Fruit fly (Drosophila melanogaster) whole organism, prepupa: ENCODE measurements around the gene Arl5.

ENCODE experiments used
- Blimp-1 ChIP-seq: fragments of 200-800 bp; sonication (Bioruptor generic); optimal IDR thresholded peaks from 3 replicates; lab custom pipeline; 2017; ENCODE audit warnings: missing biosample characterization, missing genetic modification characterization, mild to moderate bottlenecking, moderate library complexity, missing genetic modification reagents
- CG10631 ChIP-seq: fragments of 200-800 bp; sonication (Bioruptor generic); optimal IDR thresholded peaks from 2 replicates; lab custom pipeline; 2016; ENCODE audit warnings: missing biosample characterization, missing genetic modification characterization
- CG11294 ChIP-seq: fragments of 200-800 bp; sonication (Bioruptor generic); IDR thresholded peaks from 2 replicates; pipeline ENCODE4 v1.3.6; 2022; ENCODE audit warnings: missing biosample characterization, missing genetic modification characterization
- CG11902 ChIP-seq: fragments of 200-800 bp; sonication (Bioruptor generic); optimal IDR thresholded peaks from 3 replicates; lab custom pipeline; 2016; ENCODE audit warnings: missing biosample characterization, missing genetic modification characterization
- CG15336 ChIP-seq: fragments of 200-800 bp; sonication (Bioruptor generic); IDR thresholded peaks from 2 replicates; pipeline ENCODE4 v1.3.6; 2022; ENCODE audit warnings: missing biosample characterization, missing genetic modification characterization
- CG1621 ChIP-seq: fragments of 200-800 bp; sonication (Bioruptor generic); optimal IDR thresholded peaks from 3 replicates; lab custom pipeline; 2018; ENCODE audit warnings: missing biosample characterization, mild to moderate bottlenecking, missing genetic modification characterization
- CG31627 ChIP-seq: fragments of 200-800 bp; sonication (Bioruptor generic); optimal IDR thresholded peaks from 3 replicates; lab custom pipeline; 2016; ENCODE audit warnings: missing biosample characterization, missing genetic modification characterization
- CG32006 ChIP-seq: fragments of 200-800 bp; sonication (Bioruptor generic); optimal IDR thresholded peaks from 3 replicates; lab custom pipeline; 2017; ENCODE audit warnings: missing biosample characterization, mild to moderate bottlenecking, missing genetic modification characterization
- CG34406 ChIP-seq: fragments of 200-800 bp; sonication (Bioruptor generic); optimal IDR thresholded peaks from 3 replicates; lab custom pipeline; 2016; ENCODE audit warnings: missing biosample characterization, missing genetic modification characterization
- CG3919 ChIP-seq: fragments of 200-800 bp; sonication (Bioruptor generic); optimal IDR thresholded peaks from 3 replicates; lab custom pipeline; 2016; ENCODE audit warnings: missing biosample characterization, missing genetic modification characterization
- CG4318 ChIP-seq: fragments of 200-800 bp; sonication (Bioruptor generic); optimal IDR thresholded peaks from 3 replicates; lab custom pipeline; 2017; ENCODE audit warnings: missing biosample characterization, mild to moderate bottlenecking, missing genetic modification characterization
- CG6276 ChIP-seq: fragments of 200-800 bp; sonication (Bioruptor generic); optimal IDR thresholded peaks from 2 replicates; lab custom pipeline; 2017; ENCODE audit warnings: missing biosample characterization, mild to moderate bottlenecking, missing genetic modification characterization
- CG6792 ChIP-seq: fragments of 200-800 bp; sonication (Bioruptor generic); optimal IDR thresholded peaks from 3 replicates; lab custom pipeline; 2016; ENCODE audit warnings: missing biosample characterization, missing genetic modification characterization
- CG6808 ChIP-seq: fragments of 200-800 bp; sonication (Bioruptor generic); optimal IDR thresholded peaks from 3 replicates; lab custom pipeline; 2017; ENCODE audit warnings: missing biosample characterization, missing genetic modification characterization, mild to moderate bottlenecking, moderate library complexity, missing genetic modification reagents
- CG7368 ChIP-seq: fragments of 200-800 bp; sonication (Bioruptor generic); optimal IDR thresholded peaks from 3 replicates; lab custom pipeline; 2016; ENCODE audit warnings: missing biosample characterization, missing genetic modification characterization
- CG8119 ChIP-seq: fragments of 200-800 bp; sonication (Bioruptor generic); IDR thresholded peaks from 3 replicates; pipeline ENCODE4 v1.3.6; 2022; ENCODE audit warnings: missing biosample characterization, missing genetic modification characterization
- CG8319 ChIP-seq: fragments of 200-800 bp; sonication (Bioruptor generic); optimal IDR thresholded peaks from 3 replicates; lab custom pipeline; 2016; ENCODE audit warnings: missing biosample characterization, missing genetic modification characterization
- CG9139 ChIP-seq: fragments of 200-800 bp; sonication (Bioruptor generic); optimal IDR thresholded peaks from 3 replicates; lab custom pipeline; 2017; ENCODE audit warnings: missing biosample characterization, mild to moderate bottlenecking, missing genetic modification characterization
- Eip75B ChIP-seq: fragments of 200-800 bp; sonication (Bioruptor generic); optimal IDR thresholded peaks from 3 replicates; lab custom pipeline; 2016; ENCODE audit warnings: missing biosample characterization, missing genetic modification characterization
- Eip78C ChIP-seq: fragments of 200-800 bp; sonication (Bioruptor generic); peaks from one replicate; lab custom pipeline; 2016; ENCODE audit warnings: missing biosample characterization, missing genetic modification characterization
- Ets21C ChIP-seq: fragments of 200-800 bp; sonication (Bioruptor generic); optimal IDR thresholded peaks from 3 replicates; lab custom pipeline; 2016; ENCODE audit warnings: missing biosample characterization, missing genetic modification characterization
- Ets96B ChIP-seq: fragments of 200-800 bp; optimal IDR thresholded peaks from 2 replicates; lab custom pipeline; 2019; ENCODE audit warnings: missing biosample characterization, mild to moderate bottlenecking, missing genetic modification characterization, moderate library complexity
- Gug ChIP-seq: fragments of 200-800 bp; sonication (Bioruptor generic); IDR thresholded peaks from 2 replicates; pipeline ENCODE4 v1.3.6; 2022; ENCODE audit warnings: missing biosample characterization, missing genetic modification characterization
- Hr38 ChIP-seq: sonication (Bioruptor generic); optimal IDR thresholded peaks from 2 replicates; lab custom pipeline; 2016; ENCODE audit warnings: missing biosample characterization, missing genetic modification characterization
- Hr4 ChIP-seq: fragments of 200-800 bp; sonication (Bioruptor generic); optimal IDR thresholded peaks from 3 replicates; lab custom pipeline; 2016; ENCODE audit warnings: missing biosample characterization, missing genetic modification characterization
- Met ChIP-seq: fragments of 200-800 bp; sonication (Bioruptor generic); optimal IDR thresholded peaks from 3 replicates; lab custom pipeline; 2016; ENCODE audit warnings: missing biosample characterization, missing genetic modification characterization
- OdsH ChIP-seq: fragments of 200-800 bp; sonication (Bioruptor generic); optimal IDR thresholded peaks from 3 replicates; lab custom pipeline; 2016; ENCODE audit warnings: missing biosample characterization, missing genetic modification characterization
- Smox ChIP-seq: fragments of 200-800 bp; sonication (Bioruptor generic); optimal IDR thresholded peaks from 3 replicates; lab custom pipeline; 2016; ENCODE audit warnings: missing biosample characterization, missing genetic modification characterization
- Sox102F ChIP-seq: fragments of 200-800 bp; sonication (Bioruptor generic); optimal IDR thresholded peaks from 2 replicates; lab custom pipeline; 2016; ENCODE audit warnings: missing biosample characterization, mild to moderate bottlenecking, missing genetic modification characterization
- Sox14 ChIP-seq: fragments of 200-800 bp; sonication (Bioruptor generic); optimal IDR thresholded peaks from 3 replicates; lab custom pipeline; 2016; ENCODE audit warnings: missing biosample characterization, missing genetic modification characterization
- achi ChIP-seq: fragments of 200-800 bp; sonication (Bioruptor generic); optimal IDR thresholded peaks from 3 replicates; lab custom pipeline; 2016; ENCODE audit warnings: missing biosample characterization, missing genetic modification characterization
- cyc ChIP-seq: fragments of 200-800 bp; sonication (Bioruptor generic); optimal IDR thresholded peaks from 3 replicates; lab custom pipeline; 2016; ENCODE audit warnings: missing biosample characterization, missing genetic modification characterization
- dsx ChIP-seq: fragments of 200-800 bp; optimal IDR thresholded peaks from 3 replicates; lab custom pipeline; 2019; ENCODE audit warnings: missing biosample characterization, mild to moderate bottlenecking, missing genetic modification characterization, moderate library complexity; ENCODE audit not compliant: poor library complexity, severe bottlenecking
- eg ChIP-seq: fragments of 200-800 bp; sonication (Bioruptor generic); IDR thresholded peaks from 3 replicates; pipeline ENCODE4 v1.3.6; 2022; ENCODE audit warnings: missing biosample characterization, missing genetic modification characterization
- esn ChIP-seq: fragments of 200-800 bp; sonication (Bioruptor generic); optimal IDR thresholded peaks from 2 replicates; lab custom pipeline; 2016; ENCODE audit warnings: missing biosample characterization, mild to moderate bottlenecking, missing genetic modification characterization, moderate library complexity
- fd59A ChIP-seq: fragments of 200-800 bp; sonication (Bioruptor generic); optimal IDR thresholded peaks from 2 replicates; lab custom pipeline; 2017; ENCODE audit warnings: missing biosample characterization, mild to moderate bottlenecking, missing genetic modification characterization, missing genetic modification reagents
- fkh ChIP-seq: fragments of 200-800 bp; sonication (Bioruptor generic); optimal IDR thresholded peaks from 3 replicates; lab custom pipeline; 2017; ENCODE audit warnings: missing biosample characterization, mild to moderate bottlenecking, missing genetic modification characterization, moderate library complexity
- lz ChIP-seq: fragments of 200-800 bp; sonication (Bioruptor generic); optimal IDR thresholded peaks from 3 replicates; lab custom pipeline; 2016; ENCODE audit warnings: missing biosample characterization, missing genetic modification characterization
- net ChIP-seq: fragments of 200-800 bp; sonication (Bioruptor generic); optimal IDR thresholded peaks from 3 replicates; lab custom pipeline; 2016; ENCODE audit warnings: missing biosample characterization, missing genetic modification characterization
- pdm3 ChIP-seq: fragments of 200-800 bp; sonication (Bioruptor generic); optimal IDR thresholded peaks from 3 replicates; lab custom pipeline; 2016; ENCODE audit warnings: missing biosample characterization, missing genetic modification characterization
- salr ChIP-seq, 2 experiments: fragments of 200-800 bp; sonication (Bioruptor generic); optimal IDR thresholded peaks; 3 replicates each; lab custom pipeline; 2016 to 2018; ENCODE audit warnings: missing biosample characterization in 2 of 2, missing genetic modification characterization in 2 of 2, mild to moderate bottlenecking in 1 of 2
- ss ChIP-seq, 2 experiments: fragments of 200-800 bp; sonication (Bioruptor generic); optimal IDR thresholded peaks; 2 replicates in 1 of 2; 3 replicates in 1 of 2; lab custom pipeline; 2017 to 2018; ENCODE audit warnings: mild to moderate bottlenecking in 2 of 2, missing biosample characterization in 2 of 2, missing genetic modification characterization in 2 of 2, moderate library complexity in 1 of 2
- svp ChIP-seq: fragments of 200-800 bp; sonication (Bioruptor generic); peaks from one replicate; lab custom pipeline; 2016; ENCODE audit warnings: missing biosample characterization, missing genetic modification characterization
- topi ChIP-seq: fragments of 200-800 bp; sonication (Bioruptor generic); optimal IDR thresholded peaks from 3 replicates; lab custom pipeline; 2016; ENCODE audit warnings: missing biosample characterization, missing genetic modification characterization
- vri ChIP-seq: fragments of 200-800 bp; sonication (Bioruptor generic); optimal IDR thresholded peaks from 3 replicates; lab custom pipeline; 2016; ENCODE audit warnings: missing biosample characterization, mild to moderate bottlenecking, missing genetic modification characterization

Arl5 gene

dm6 chr3L:8318916-8319506 lies 19.4 kb upstream of the Arl5 start, which contains the start of gene CG43059 (continued):
- TF ChIP-seq CG34406 (GFP tag; lab: Kevin White, UChicago) = no peak
- peak; percentile 82 for TF ChIP-seq Hr4 (GFP tag; lab: Kevin White, UChicago)
- no peak for TF ChIP-seq CG8319
- TF ChIP-seq OdsH (GFP tag; lab: Kevin White, UChicago) = peak; percentile 50
- peak; percentile 30 for TF ChIP-seq svp
- TF ChIP-seq pdm3 (GFP tag; lab: Kevin White, UChicago) = peak; percentile 52
- TF ChIP-seq CG11902 (GFP tag; lab: Kevin White, UChicago) = no peak
- peak; percentile 52 for TF ChIP-seq CG10631
- TF ChIP-seq CG6808 (GFP tag; lab: Kevin White, UChicago) = no peak
- no peak for TF ChIP-seq CG31627 (GFP tag; lab: Kevin White, UChicago)
- TF ChIP-seq CG1621 = no peak
- no peak for TF ChIP-seq Sox102F
- peak; percentile 88 for TF ChIP-seq CG32006 (GFP tag; lab: Kevin White, UChicago)
- no peak for TF ChIP-seq Smox (GFP tag; lab: Kevin White, UChicago)
- no peak for TF ChIP-seq Hr38 (GFP tag; lab: Kevin White, UChicago)
- TF ChIP-seq Ets21C (GFP tag; lab: Kevin White, UChicago) = no peak
- peak; percentile 27 for TF ChIP-seq Sox14
- no peak for TF ChIP-seq Blimp-1 (GFP tag; lab: Kevin White, UChicago)
- TF ChIP-seq ss (GFP tag; optimal IDR thresholded peaks at IDR 0.05; lab: Kevin White, UChicago) = no peak
- peak; percentile 94 for TF ChIP-seq CG15336 (GFP tag; lab: Robert Waterston, UW)
- peak; percentile 78 for TF ChIP-seq CG11294 (GFP tag; lab: Robert Waterston, UW)
- no peak for TF ChIP-seq fkh (GFP tag; lab: Kevin White, UChicago)
- TF ChIP-seq dsx (GFP tag; lab: Kevin White, UChicago) = no peak
- TF ChIP-seq CG6276 (GFP tag; lab: Kevin White, UChicago) = peak; percentile 91
- TF ChIP-seq esn (GFP tag; lab: Kevin White, UChicago) = no peak
- peak; percentile 64 for TF ChIP-seq achi (GFP tag; lab: Kevin White, UChicago)
- TF ChIP-seq CG8119 (GFP tag; lab: Robert Waterston, UW) = peak; percentile 92
- no peak for TF ChIP-seq CG9139 (GFP tag; lab: Kevin White, UChicago)
- TF ChIP-seq CG3919 (GFP tag; lab: Kevin White, UChicago) = peak; percentile 36

DNA sequence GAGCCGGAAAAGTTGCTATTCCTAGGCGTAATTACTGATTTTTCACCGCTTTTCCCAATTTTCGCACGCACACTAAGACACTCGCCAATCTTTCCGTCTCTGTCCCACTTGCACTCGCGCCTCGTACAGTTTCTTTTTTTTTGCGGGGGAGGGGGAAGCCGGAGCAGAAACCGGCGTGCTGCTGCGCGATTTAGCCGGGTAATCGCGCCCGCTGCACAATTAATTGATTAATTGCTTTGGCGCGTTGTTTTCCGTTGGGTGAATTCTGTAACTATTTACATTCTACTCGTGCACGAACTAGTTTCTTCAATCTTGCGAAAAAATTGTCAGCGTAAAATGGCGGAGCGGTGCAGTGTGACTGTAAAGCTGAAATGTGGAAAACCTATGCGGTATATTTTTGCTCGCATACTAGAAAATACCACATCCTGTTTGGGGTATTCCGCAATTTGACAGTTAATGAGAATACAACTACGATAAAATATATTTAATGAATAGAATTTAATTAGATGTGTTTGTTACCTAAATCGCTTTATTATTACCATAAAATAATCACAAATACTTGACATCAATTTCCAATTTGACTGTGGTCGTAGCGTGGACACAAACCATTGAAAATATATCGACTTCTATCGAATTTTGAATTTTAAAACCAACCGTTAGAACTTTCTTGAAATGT lies 15.6 kb upstream of the Arl5 start, which contains the start of gene Cpsf6:
Gene Cpsf6 (minus strand): TSS at position 362 of the 676 bp plus-strand sequence.
- TF ChIP-seq CG8319 = no peak
- TF ChIP-seq CG8119 (GFP tag; lab: Robert Waterston, UW) = 0 out of 3 replicates have a peak, but pooled peaks have one; percentile 27
- TF ChIP-seq CG32006 (GFP tag; lab: Kevin White, UChicago) = peak; percentile 16
- TF ChIP-seq ss (GFP tag; optimal IDR thresholded peaks at IDR 0.05; lab: Kevin White, UChicago) = peak; percentile 46 to 58
- TF ChIP-seq CG10631 = peak; percentile 47
- TF ChIP-seq CG11294 (GFP tag; lab: Robert Waterston, UW) = no peak
- peak; percentile 49; the same call in 1 of the 2 replicates for TF ChIP-seq Gug (GFP tag; lab: Robert Waterston, UW)
- TF ChIP-seq topi (GFP tag; lab: Kevin White, UChicago) = peak; percentile 5
- peak; percentile 61 for TF ChIP-seq Hr4 (GFP tag; lab: Kevin White, UChicago)
- TF ChIP-seq eg (GFP tag; lab: Robert Waterston, UW) = peak; percentile 21; the same call in 1 of the 3 replicates
- TF ChIP-seq cyc (GFP tag; lab: Kevin White, UChicago) = peak; percentile 14
- no peak for TF ChIP-seq vri (GFP tag; lab: Kevin White, UChicago)
- TF ChIP-seq Met (GFP tag; lab: Kevin White, UChicago) = peak; percentile 62
- peak; percentile 47 for TF ChIP-seq OdsH (GFP tag; lab: Kevin White, UChicago)
- TF ChIP-seq fd59A = no peak
- no peak for TF ChIP-seq CG1621
- no peak for TF ChIP-seq CG7368 (GFP tag; lab: Kevin White, UChicago)
- TF ChIP-seq CG6792 (GFP tag; lab: Kevin White, UChicago) = peak; percentile 15
- peak; percentile 48 for TF ChIP-seq esn (GFP tag; lab: Kevin White, UChicago)
- TF ChIP-seq Eip75B (GFP tag; lab: Kevin White, UChicago) = peak; percentile 34
- TF ChIP-seq CG4318 (GFP tag; lab: Kevin White, UChicago) = no peak
- peak; percentile 61 for TF ChIP-seq svp
- peak; percentile 30 for TF ChIP-seq Ets21C (GFP tag; lab: Kevin White, UChicago)
- no peak for TF ChIP-seq net
- peak; percentile 45 for TF ChIP-seq Smox (GFP tag; lab: Kevin White, UChicago)
- no peak for TF ChIP-seq CG6276 (GFP tag; lab: Kevin White, UChicago)
- peak; percentile 41 for TF ChIP-seq lz (GFP tag; lab: Kevin White, UChicago)
- TF ChIP-seq Eip78C (GFP tag; lab: Kevin White, UChicago) = peak; percentile 74
- TF ChIP-seq CG9139 (GFP tag; lab: Kevin White, UChicago) = peak; percentile 16
- TF ChIP-seq CG11902 (GFP tag; lab: Kevin White, UChicago) = peak; percentile 7
- TF ChIP-seq salr (GFP tag; optimal IDR thresholded peaks at IDR 0.05; lab: Kevin White, UChicago) = peak in 1 of 2 experiments; percentile 24
- peak; percentile 8 for TF ChIP-seq CG6808 (GFP tag; lab: Kevin White, UChicago)
- peak; percentile 26 for TF ChIP-seq Ets96B (tag; lab: Kevin White, UChicago)
- no peak for TF ChIP-seq dsx (GFP tag; lab: Kevin White, UChicago)
